Worm (Caenorhabditis elegans) whole organism, L1 larva: ENCODE measurements around the gene Y105C5B.15.

Experiments
- C04F5.9 ChIP-seq: sonication (generic microtip); optimal IDR thresholded peaks from 2 replicates; lab custom pipeline; 2016; ENCODE audit warnings: missing genetic modification characterization, missing compliant biosample characterization
- C34B4.2 ChIP-seq: sonication (generic microtip); optimal IDR thresholded peaks from 2 replicates; lab custom pipeline; 2017; ENCODE audit warnings: mild to moderate bottlenecking, missing genetic modification characterization, missing compliant biosample characterization
- F16B12.6 ChIP-seq: fragments of 150-350 bp; optimal IDR thresholded peaks from 2 replicates; lab custom pipeline; 2014; ENCODE audit warnings: missing biosample characterization, missing genetic modification characterization
- Y116A8C.19 ChIP-seq: sonication (generic microtip); optimal IDR thresholded peaks from 2 replicates; lab custom pipeline; 2016; ENCODE audit warnings: missing compliant biosample characterization, missing genetic modification characterization, borderline replicate concordance
- alr-1 ChIP-seq: fragments of 200-800 bp; sonication (Bioruptor generic); optimal IDR thresholded peaks from 2 replicates; lab custom pipeline; 2018; ENCODE audit warnings: borderline replicate concordance, mild to moderate bottlenecking, missing genetic modification characterization, missing compliant biosample characterization
- aly-2 ChIP-seq: fragments of 150-350 bp; optimal IDR thresholded peaks from 2 replicates; lab custom pipeline; 2014; ENCODE audit warnings: missing biosample characterization, missing genetic modification characterization
- blmp-1 ChIP-seq: fragments of 150-350 bp; optimal IDR thresholded peaks from 2 replicates; lab custom pipeline; 2014; ENCODE audit warnings: missing biosample characterization, missing genetic modification characterization
- ceh-82 ChIP-seq, 3 experiments: fragments of 150-350 bp in 1 of 3; sonication (generic microtip) in 2 of 3; optimal IDR thresholded peaks; 2 replicates each; lab custom pipeline; 2014 to 2017; ENCODE audit warnings: missing biosample characterization in 3 of 3, missing genetic modification characterization in 3 of 3
- ceh-90 ChIP-seq: sonication (generic microtip); optimal IDR thresholded peaks from 2 replicates; lab custom pipeline; 2016; ENCODE audit warnings: missing genetic modification characterization, missing compliant biosample characterization
- dpl-1 ChIP-seq, 3 experiments: fragments of 150-350 bp in 2 of 3; sonication (generic microtip) in 1 of 3; optimal IDR thresholded peaks; 2 replicates each; lab custom pipeline; 2014 to 2017; ENCODE audit warnings: missing biosample characterization in 3 of 3, missing genetic modification characterization in 3 of 3, missing genetic modification reagents in 3 of 3
- efl-1 ChIP-seq, 4 experiments: fragments of 150-350 bp; optimal IDR thresholded peaks in 3 of 4; peaks in 1 of 4; 1 replicate in 1 of 4; 2 replicates in 3 of 4; lab custom pipeline; 2014; ENCODE audit warnings: missing biosample characterization in 2 of 4, missing genetic modification characterization in 2 of 4, missing genetic modification reagents in 2 of 4
- efl-3 ChIP-seq: fragments of 200-800 bp; sonication (Bioruptor generic); optimal IDR thresholded peaks from 2 replicates; lab custom pipeline; 2018; ENCODE audit warnings: mild to moderate bottlenecking, missing genetic modification characterization, missing compliant biosample characterization
- egl-13 ChIP-seq: sonication (generic microtip); optimal IDR thresholded peaks from 2 replicates; lab custom pipeline; 2016; ENCODE audit warnings: missing genotype, missing genetic modification reagents, missing genetic modification characterization, missing compliant biosample characterization
- ets-5 ChIP-seq: fragments of 200-800 bp; sonication (Bioruptor generic); IDR thresholded peaks from 2 replicates; pipeline ENCODE4 v1.3.6; 2022; ENCODE audit warnings: missing genetic modification characterization, missing compliant biosample characterization
- fkh-10 ChIP-seq: sonication (generic microtip); optimal IDR thresholded peaks from 2 replicates; lab custom pipeline; 2017; ENCODE audit warnings: missing biosample characterization, missing genetic modification reagents, missing genetic modification characterization
- fkh-4 ChIP-seq: sonication (generic microtip); optimal IDR thresholded peaks from 2 replicates; lab custom pipeline; 2016; ENCODE audit warnings: missing compliant biosample characterization, missing genetic modification characterization, borderline replicate concordance
- fos-1 ChIP-seq: fragments of 150-350 bp; optimal IDR thresholded peaks from 2 replicates; lab custom pipeline; 2014; ENCODE audit warnings: missing biosample characterization, missing genetic modification characterization
- grh-1 ChIP-seq: fragments of 200-800 bp; sonication (Bioruptor generic); IDR thresholded peaks from 2 replicates; pipeline ENCODE4 v1.3.6; 2022; ENCODE audit warnings: missing genetic modification reagents, missing genetic modification characterization, missing compliant biosample characterization
- isw-1 ChIP-seq: fragments of 200-800 bp; sonication (Bioruptor generic); IDR thresholded peaks from 2 replicates; pipeline ENCODE4 v1.3.6; 2022; ENCODE audit warnings: missing genetic modification characterization, missing compliant biosample characterization
- jun-1 ChIP-seq: fragments of 150-350 bp; optimal IDR thresholded peaks from 2 replicates; lab custom pipeline; 2014; ENCODE audit warnings: missing biosample characterization, missing genetic modification reagents, missing genetic modification characterization
- lin-13 ChIP-seq: fragments of 150-350 bp; optimal IDR thresholded peaks from 2 replicates; lab custom pipeline; 2014; ENCODE audit warnings: missing biosample characterization, missing genetic modification reagents, missing genetic modification characterization
- lin-15B ChIP-seq: fragments of 150-350 bp; sonication (generic microtip); optimal IDR thresholded peaks from 3 replicates; lab custom pipeline; 2014; ENCODE audit warnings: missing biosample characterization, missing genetic modification characterization
- lsy-2 ChIP-seq, 2 experiments: fragments of 150-350 bp; optimal IDR thresholded peaks; 2 replicates each; lab custom pipeline; 2014; ENCODE audit warnings: missing biosample characterization in 2 of 2, missing genetic modification characterization in 2 of 2
- mab-9 ChIP-seq: fragments of 200-800 bp; sonication (Bioruptor generic); IDR thresholded peaks from 2 replicates; pipeline ENCODE4 v1.3.6; 2022; ENCODE audit warnings: missing genetic modification reagents, missing genetic modification characterization, missing compliant biosample characterization
- mep-1 ChIP-seq: fragments of 150-350 bp; optimal IDR thresholded peaks from 2 replicates; lab custom pipeline; 2014; ENCODE audit warnings: missing biosample characterization, missing genetic modification characterization
- nhr-19 ChIP-seq: fragments of 200-800 bp; sonication (Bioruptor generic); conservative IDR thresholded peaks from 2 replicates; pipeline ENCODE4 v1.3.6; 2022; ENCODE audit warnings: missing genetic modification characterization, missing compliant biosample characterization
- nhr-20 ChIP-seq: sonication (generic microtip); optimal IDR thresholded peaks from 2 replicates; lab custom pipeline; 2016; ENCODE audit warnings: mild to moderate bottlenecking, missing genetic modification characterization, missing compliant biosample characterization
- nhr-28 ChIP-seq: fragments of 150-350 bp; optimal IDR thresholded peaks from 2 replicates; lab custom pipeline; 2014; ENCODE audit warnings: missing biosample characterization, missing genetic modification characterization
- nhr-47 ChIP-seq: sonication (generic microtip); optimal IDR thresholded peaks from 2 replicates; lab custom pipeline; 2016; ENCODE audit warnings: mild to moderate bottlenecking, missing genetic modification characterization, moderate library complexity, missing compliant biosample characterization
- nhr-71 ChIP-seq: sonication (generic microtip); optimal IDR thresholded peaks from 2 replicates; lab custom pipeline; 2016; ENCODE audit warnings: mild to moderate bottlenecking, missing genetic modification characterization, moderate library complexity, missing compliant biosample characterization
- nhr-76 ChIP-seq: sonication (generic microtip); optimal IDR thresholded peaks from 2 replicates; lab custom pipeline; 2017; ENCODE audit warnings: missing biosample characterization, missing genetic modification characterization
- nhr-77 ChIP-seq: fragments of 150-350 bp; optimal IDR thresholded peaks from 2 replicates; lab custom pipeline; 2014; ENCODE audit warnings: missing biosample characterization, missing genetic modification characterization
- pax-3 ChIP-seq: fragments of 200-800 bp; sonication (Bioruptor generic); optimal IDR thresholded peaks from 2 replicates; lab custom pipeline; 2018; ENCODE audit warnings: mild to moderate bottlenecking, missing genetic modification characterization, moderate library complexity, missing compliant biosample characterization
- pqm-1 ChIP-seq: sonication (generic microtip); optimal IDR thresholded peaks from 3 replicates; lab custom pipeline; 2017; ENCODE audit warnings: missing biosample characterization, missing genetic modification characterization
- rnt-1 ChIP-seq: sonication (generic microtip); optimal IDR thresholded peaks from 2 replicates; lab custom pipeline; 2016; ENCODE audit warnings: mild to moderate bottlenecking, missing genetic modification characterization, moderate library complexity, missing compliant biosample characterization
- skn-1 ChIP-seq: fragments of 150-350 bp; optimal IDR thresholded peaks from 2 replicates; lab custom pipeline; 2014; ENCODE audit warnings: missing biosample characterization, missing genetic modification characterization
- sup-37 ChIP-seq: fragments of 200-800 bp; sonication (Bioruptor generic); optimal IDR thresholded peaks from 2 replicates; lab custom pipeline; 2018; ENCODE audit warnings: mild to moderate bottlenecking, missing genetic modification characterization, missing compliant biosample characterization
- tbx-2 ChIP-seq: sonication (generic microtip); optimal IDR thresholded peaks from 2 replicates; lab custom pipeline; 2016; ENCODE audit warnings: missing genetic modification characterization, missing compliant biosample characterization
- tlp-1 ChIP-seq: fragments of 150-350 bp; optimal IDR thresholded peaks from 2 replicates; lab custom pipeline; 2014; ENCODE audit warnings: missing biosample characterization, missing genetic modification characterization
- unc-130 ChIP-seq: fragments of 150-350 bp; optimal IDR thresholded peaks from 2 replicates; lab custom pipeline; 2017; ENCODE audit warnings: missing biosample characterization, missing genetic modification characterization, inconsistent platforms
- unc-62 ChIP-seq: fragments of 150-350 bp; optimal IDR thresholded peaks from 2 replicates; lab custom pipeline; 2014; ENCODE audit warnings: missing biosample characterization, missing genetic modification reagents, missing genetic modification characterization
- unc-86 ChIP-seq: sonication (generic microtip); optimal IDR thresholded peaks from 2 replicates; lab custom pipeline; 2016; ENCODE audit warnings: missing genetic modification characterization, missing compliant biosample characterization
- vab-15 ChIP-seq: sonication (generic microtip); optimal IDR thresholded peaks from 2 replicates; lab custom pipeline; 2017; ENCODE audit warnings: missing genotype, mild to moderate bottlenecking, missing genetic modification characterization, missing compliant biosample characterization
- zip-4 ChIP-seq: fragments of 200-800 bp; sonication (Bioruptor generic); optimal IDR thresholded peaks from 2 replicates; lab custom pipeline; 2018; ENCODE audit warnings: mild to moderate bottlenecking, missing genetic modification characterization, moderate library complexity, missing compliant biosample characterization
- ztf-11 ChIP-seq, 2 experiments: sonication (generic microtip); optimal IDR thresholded peaks; 2 replicates each; lab custom pipeline; 2016 to 2017; ENCODE audit warnings: missing genetic modification characterization in 2 of 2, missing biosample characterization in 1 of 2, missing compliant biosample characterization in 1 of 2
- ztf-4 ChIP-seq: fragments of 150-350 bp; optimal IDR thresholded peaks from 2 replicates; lab custom pipeline; 2014; ENCODE audit warnings: missing biosample characterization, missing genetic modification characterization

Y105C5B.15 gene

ce11 chrIV:15955349-15955748, 3.6 kb downstream of the Y105C5B.15 start:
- TF ChIP-seq mab-9 (GFP tag; lab: Robert Waterston, UW) (no peak), unc-130 (no peak), fkh-10 (GFP tag; lab: Kevin White, UChicago) (no peak), grh-1 (GFP tag; lab: Robert Waterston, UW) (no peak), lsy-2 (tag; optimal IDR thresholded peaks at IDR 0.05; lab: Kevin White, UChicago) (no peak), unc-86 (tag; lab: Kevin White, UChicago) (no peak), tlp-1 (tag; lab: Kevin White, UChicago) (no peak), nhr-47 (tag; lab: Kevin White, UChicago) (no peak), C04F5.9 (tag; lab: Kevin White, UChicago) (no peak), Y116A8C.19 (no peak), tbx-2 (tag; lab: Kevin White, UChicago) (no peak), ets-5 (GFP tag; lab: Robert Waterston, UW) (no peak), alr-1 (no peak), nhr-20 (no peak)

- no peak for TF ChIP-seq ceh-82 (tag; optimal IDR thresholded peaks at IDR 0.05; lab: Kevin White, UChicago)
- no peak for TF ChIP-seq zip-4 (GFP tag; lab: Kevin White, UChicago)
- TF ChIP-seq sup-37 (GFP tag; lab: Kevin White, UChicago): no peak
- TF ChIP-seq pax-3 (tag; lab: Kevin White, UChicago): no peak
- no peak for TF ChIP-seq tbx-2 (tag; lab: Kevin White, UChicago)
- TF ChIP-seq ztf-4 (tag; lab: Kevin White, UChicago): no peak
- TF ChIP-seq fos-1: no peak
- TF ChIP-seq C34B4.2: no peak
- no peak for TF ChIP-seq fkh-10 (GFP tag; lab: Kevin White, UChicago)
- no peak for TF ChIP-seq aly-2 (tag; lab: Kevin White, UChicago)
- TF ChIP-seq lin-13: no peak
- TF ChIP-seq jun-1 (tag; lab: Kevin White, UChicago): no peak
- no peak for TF ChIP-seq ztf-11 (tag; optimal IDR thresholded peaks at IDR 0.05; lab: Kevin White, UChicago)
- no peak for TF ChIP-seq egl-13
- TF ChIP-seq nhr-77 (tag; lab: Kevin White, UChicago): no peak
- no peak for TF ChIP-seq nhr-76
- TF ChIP-seq rnt-1 (tag; lab: Kevin White, UChicago): no peak
- TF ChIP-seq, all 84 proteins: peak for 0
Observed at ce11 chrIV:15961069-15961468, 9.3 kb downstream of the Y105C5B.15 start.

ce11 chrIV:15962219-15962762, 10.6 kb downstream of the Y105C5B.15 start, which contains the start of gene lgc-19:
Gene lgc-19 (minus strand): TSS chrIV:15962712.
- TF ChIP-seq nhr-20: no peak
- no peak for TF ChIP-seq zip-4 (GFP tag; lab: Kevin White, UChicago)
- TF ChIP-seq dpl-1 (GFP tag; optimal IDR thresholded peaks at IDR 0.05; lab: Kevin White, UChicago): no peak
- no peak for TF ChIP-seq vab-15 (tag; lab: Kevin White, UChicago)
- TF ChIP-seq lin-15B: no peak
- no peak for TF ChIP-seq ztf-11 (tag; optimal IDR thresholded peaks at IDR 0.05; lab: Kevin White, UChicago)
- no peak for TF ChIP-seq lsy-2 (tag; optimal IDR thresholded peaks at IDR 0.05; lab: Kevin White, UChicago)
- TF ChIP-seq mep-1 (tag; lab: Kevin White, UChicago): no peak

- no peak for TF ChIP-seq C04F5.9 (tag; lab: Kevin White, UChicago)
- no peak for TF ChIP-seq pqm-1 (tag; lab: Kevin White, UChicago)
- no peak for TF ChIP-seq blmp-1 (tag; lab: Kevin White, UChicago)
- no peak for TF ChIP-seq Y116A8C.19
- TF ChIP-seq unc-62: no peak
- no peak for TF ChIP-seq nhr-28 (tag; lab: Kevin White, UChicago)
- no peak for TF ChIP-seq tlp-1 (tag; lab: Kevin White, UChicago)
- no peak for TF ChIP-seq efl-3 (GFP tag; lab: Kevin White, UChicago)
- TF ChIP-seq ceh-90 (tag; lab: Kevin White, UChicago): no peak
- TF ChIP-seq mep-1 (tag; lab: Kevin White, UChicago): no peak
- no peak for TF ChIP-seq fkh-4 (tag; lab: Kevin White, UChicago)
- TF ChIP-seq F16B12.6 (tag; lab: Kevin White, UChicago): no peak
- TF ChIP-seq efl-1 (optimal IDR thresholded peaks at IDR 0.05; lab: Kevin White, UChicago): no peak
- no peak for TF ChIP-seq efl-1 (GFP tag; optimal IDR thresholded peaks at IDR 0.05 in 1 of 2; lab: Kevin White, UChicago)
- TF ChIP-seq isw-1: no peak
- TF ChIP-seq lsy-2 (tag; optimal IDR thresholded peaks at IDR 0.05; lab: Kevin White, UChicago): no peak
- no peak for TF ChIP-seq nhr-71 (tag; lab: Kevin White, UChicago)
- no peak for TF ChIP-seq zip-4 (GFP tag; lab: Kevin White, UChicago)
- TF ChIP-seq skn-1 (tag; lab: Kevin White, UChicago): no peak
- no peak for TF ChIP-seq nhr-19 (GFP tag; lab: Robert Waterston, UW)
Observed at ce11 chrIV:15962801-15963200, 11.1 kb downstream of the Y105C5B.15 start, which contains the start of gene Y105C5B.17. Gene Y105C5B.17 (plus strand): TSS chrIV:15963101.
